Worm (Caenorhabditis elegans) whole organism, midembryonic: ENCODE measurements around the gene sri-4.

Source experiments
- T22C8.4 ChIP-seq: fragments of 200-800 bp; sonication (Bioruptor generic); IDR thresholded peaks from 2 replicates; pipeline ENCODE4 v1.3.6; 2022; ENCODE audit warnings: missing genetic modification characterization, missing compliant biosample characterization
- cog-1 ChIP-seq: sonication (generic microtip); optimal IDR thresholded peaks from 2 replicates; lab custom pipeline; 2016; ENCODE audit warnings: missing genetic modification characterization, missing compliant biosample characterization
- flt-1 ChIP-seq: fragments of 200-800 bp; sonication (Bioruptor generic); IDR thresholded peaks from 2 replicates; pipeline ENCODE4 v1.3.6; 2022; ENCODE audit warnings: missing genetic modification characterization, missing compliant biosample characterization
- klf-2 ChIP-seq: fragments of 200-800 bp; sonication (Bioruptor generic); conservative IDR thresholded peaks from 2 replicates; pipeline ENCODE4 v1.3.6; 2022; ENCODE audit warnings: missing genetic modification reagents, missing genetic modification characterization, missing compliant biosample characterization
- med-1 ChIP-seq: sonication (generic microtip); optimal IDR thresholded peaks from 2 replicates; lab custom pipeline; 2017; ENCODE audit warnings: missing genetic modification characterization, mild to moderate bottlenecking, missing compliant biosample characterization, antibody characterized with exemption, missing genetic modification reagents; ENCODE audit not compliant: insufficient read depth
- ref-1 ChIP-seq: fragments of 200-800 bp; sonication (Bioruptor generic); conservative IDR thresholded peaks from 2 replicates; pipeline ENCODE4 v1.3.6; 2022; ENCODE audit warnings: missing genetic modification reagents, missing genetic modification characterization, missing compliant biosample characterization
- tab-1 ChIP-seq: fragments of 200-800 bp; sonication (Bioruptor generic); IDR thresholded peaks from 2 replicates; pipeline ENCODE4 v1.3.6; 2022; ENCODE audit warnings: missing genetic modification characterization, missing compliant biosample characterization
- ztf-23 ChIP-seq: fragments of 200-800 bp; sonication (Bioruptor generic); IDR thresholded peaks from 2 replicates; pipeline ENCODE4 v1.3.6; 2022; ENCODE audit warnings: missing genetic modification reagents, missing genetic modification characterization, missing compliant biosample characterization
- ztf-29 ChIP-seq: fragments of 200-800 bp; sonication (Bioruptor generic); IDR thresholded peaks from 2 replicates; pipeline ENCODE4 v1.3.6; 2022; ENCODE audit warnings: missing genetic modification reagents, missing genetic modification characterization, missing compliant biosample characterization

Gene sri-4

ce11 chrV:748044-748443, at the start of gene sri-4:
TSS of gene sri-4 (plus strand) at chrV:748344.
- TF ChIP-seq klf-2 (no peak), ztf-29 (no peak), ref-1 (no peak)

- no peak for TF ChIP-seq klf-2
- no peak for TF ChIP-seq cog-1 (tag; lab: Kevin White, UChicago)
- no peak for TF ChIP-seq ref-1
- no peak for TF ChIP-seq tab-1 (GFP tag; lab: Robert Waterston, UW)
- no peak for TF ChIP-seq ztf-29
- no peak for TF ChIP-seq ztf-23 (GFP tag; lab: Robert Waterston, UW)
- TF ChIP-seq flt-1 (GFP tag; lab: Robert Waterston, UW), result no peak
- no peak for TF ChIP-seq med-1
- TF ChIP-seq T22C8.4 (GFP tag; lab: Robert Waterston, UW), result no peak
These were observed 49.1 kb upstream of the sri-4 start for ce11 chrV:699051-699450.

ce11 chrV:699489-700129, 48.5 kb upstream of the sri-4 start, which contains the start of the genes ugt-29 and srx-5:
TSS of gene ugt-29 (minus strand) at chrV:699589.
TSS of gene srx-5 (plus strand) at chrV:700079.
- no peak for TF ChIP-seq flt-1 (GFP tag; lab: Robert Waterston, UW)
- no peak for TF ChIP-seq tab-1 (GFP tag; lab: Robert Waterston, UW)
- no peak for TF ChIP-seq T22C8.4 (GFP tag; lab: Robert Waterston, UW)
- TF ChIP-seq med-1, result no peak
- no peak for TF ChIP-seq ref-1
- TF ChIP-seq ztf-23 (GFP tag; lab: Robert Waterston, UW), result no peak
- no peak for TF ChIP-seq ztf-29
- no peak for TF ChIP-seq cog-1 (tag; lab: Kevin White, UChicago)

- TF ChIP-seq ref-1 (no peak), ztf-29 (no peak), cog-1 (tag; lab: Kevin White, UChicago) (no peak), flt-1 (GFP tag; lab: Robert Waterston, UW) (no peak)
These were observed 45.9 kb upstream of the sri-4 start, which contains the start of gene srbc-37 for ce11 chrV:702260-702659. TSS of gene srbc-37 (plus strand) at chrV:702560.

- TF ChIP-seq ztf-23 (GFP tag; lab: Robert Waterston, UW), result peak; percentile 68; the same call in 1 of the 2 replicates
- TF ChIP-seq ref-1, result peak; percentile 69
- TF ChIP-seq flt-1 (GFP tag; lab: Robert Waterston, UW), result peak; percentile 66; the same call in 1 of the 2 replicates
These were observed 41.7 kb upstream of the sri-4 start for ce11 chrV:706449-706848.

ce11 chrV:706918-707317, 41.2 kb upstream of the sri-4 start, which contains the start of gene srbc-38:
TSS of gene srbc-38 (plus strand) at chrV:707218.
- TF ChIP-seq ztf-29 (no peak), ref-1 (no peak), cog-1 (tag; lab: Kevin White, UChicago) (no peak), ztf-23 (GFP tag; lab: Robert Waterston, UW) (no peak), klf-2 (no peak), flt-1 (GFP tag; lab: Robert Waterston, UW) (no peak), tab-1 (GFP tag; lab: Robert Waterston, UW) (no peak), T22C8.4 (GFP tag; lab: Robert Waterston, UW) (no peak), med-1 (no peak)

- TF ChIP-seq med-1 (no peak), klf-2 (no peak), ref-1 (no peak), cog-1 (tag; lab: Kevin White, UChicago) (no peak), ztf-23 (GFP tag; lab: Robert Waterston, UW) (no peak), flt-1 (GFP tag; lab: Robert Waterston, UW) (no peak), tab-1 (GFP tag; lab: Robert Waterston, UW) (no peak), ztf-29 (no peak), T22C8.4 (GFP tag; lab: Robert Waterston, UW) (no peak)
These were observed 39.3 kb upstream of the sri-4 start, which contains the start of gene srbc-39 for ce11 chrV:708808-709207. TSS of gene srbc-39 (plus strand) at chrV:709108.

ce11 chrV:712882-713281, 35.3 kb upstream of the sri-4 start, which contains the start of gene cyp-33C11:
TSS of gene cyp-33C11 (minus strand) at chrV:712982.
- TF ChIP-seq ztf-23 (GFP tag; lab: Robert Waterston, UW) (no peak), flt-1 (GFP tag; lab: Robert Waterston, UW) (no peak), ref-1 (no peak), T22C8.4 (GFP tag; lab: Robert Waterston, UW) (no peak), klf-2 (no peak)

- TF ChIP-seq ztf-23 (GFP tag; lab: Robert Waterston, UW) (no peak), cog-1 (tag; lab: Kevin White, UChicago) (no peak)
These were observed 28.4 kb upstream of the sri-4 start, which contains the start of gene srbc-40 for ce11 chrV:719731-720130. TSS of gene srbc-40 (minus strand) at chrV:719831.

- TF ChIP-seq T22C8.4 (GFP tag; lab: Robert Waterston, UW) (no peak), cog-1 (tag; lab: Kevin White, UChicago) (no peak), med-1 (no peak), ref-1 (no peak), ztf-23 (GFP tag; lab: Robert Waterston, UW) (no peak), ztf-29 (no peak), klf-2 (no peak), tab-1 (GFP tag; lab: Robert Waterston, UW) (no peak), flt-1 (GFP tag; lab: Robert Waterston, UW) (no peak)
These were observed 25.3 kb upstream of the sri-4 start for ce11 chrV:722889-723288.

- TF ChIP-seq ztf-29 (no peak), flt-1 (GFP tag; lab: Robert Waterston, UW) (peak; percentile 51; the same call in 1 of the 2 replicates)
These were observed 24.2 kb upstream of the sri-4 start, which contains the start of gene fbxb-72 for ce11 chrV:723895-724352. TSS of gene fbxb-72 (minus strand) at chrV:723952.
